Worm (Caenorhabditis elegans) whole organism, L1 larva: ENCODE results near the gene clec-238.

Source experiments
- blmp-1 ChIP-seq: fragments of 150-350 bp; optimal IDR thresholded peaks from 2 replicates; lab custom pipeline; 2014; ENCODE audit warnings: missing biosample characterization, missing genetic modification characterization
- egl-27 ChIP-seq, 2 experiments: fragments of 150-350 bp in 1 of 2; sonication (generic microtip); optimal IDR thresholded peaks; 3 replicates each; lab custom pipeline; 2017 to 2018; ENCODE audit warnings: missing biosample characterization in 2 of 2, missing genetic modification characterization in 2 of 2, missing genetic modification reagents in 2 of 2
- elt-3 ChIP-seq, 6 experiments: fragments of 150-350 bp in 1 of 6; sonication (generic microtip); optimal IDR thresholded peaks; 2 replicates each; lab custom pipeline; 2017 to 2018; ENCODE audit warnings: missing biosample characterization in 6 of 6, missing genetic modification characterization in 6 of 6, inconsistent platforms in 1 of 6
- grh-1 ChIP-seq: fragments of 200-800 bp; sonication (Bioruptor generic); IDR thresholded peaks from 2 replicates; pipeline ENCODE4 v1.3.6; 2022; ENCODE audit warnings: missing genetic modification reagents, missing genetic modification characterization, missing compliant biosample characterization
- nhr-20 ChIP-seq: sonication (generic microtip); optimal IDR thresholded peaks from 2 replicates; lab custom pipeline; 2016; ENCODE audit warnings: mild to moderate bottlenecking, missing genetic modification characterization, missing compliant biosample characterization
- nhr-237 ChIP-seq: fragments of 150-350 bp; optimal IDR thresholded peaks from 2 replicates; lab custom pipeline; 2014; ENCODE audit warnings: missing biosample characterization, missing genetic modification characterization
- nhr-90 ChIP-seq: sonication (generic microtip); optimal IDR thresholded peaks from 2 replicates; lab custom pipeline; 2016; ENCODE audit warnings: mild to moderate bottlenecking, missing genetic modification characterization, missing compliant biosample characterization; ENCODE audit not compliant: poor library complexity
- unc-86 ChIP-seq: sonication (generic microtip); optimal IDR thresholded peaks from 2 replicates; lab custom pipeline; 2016; ENCODE audit warnings: missing genetic modification characterization, missing compliant biosample characterization

DNA sequence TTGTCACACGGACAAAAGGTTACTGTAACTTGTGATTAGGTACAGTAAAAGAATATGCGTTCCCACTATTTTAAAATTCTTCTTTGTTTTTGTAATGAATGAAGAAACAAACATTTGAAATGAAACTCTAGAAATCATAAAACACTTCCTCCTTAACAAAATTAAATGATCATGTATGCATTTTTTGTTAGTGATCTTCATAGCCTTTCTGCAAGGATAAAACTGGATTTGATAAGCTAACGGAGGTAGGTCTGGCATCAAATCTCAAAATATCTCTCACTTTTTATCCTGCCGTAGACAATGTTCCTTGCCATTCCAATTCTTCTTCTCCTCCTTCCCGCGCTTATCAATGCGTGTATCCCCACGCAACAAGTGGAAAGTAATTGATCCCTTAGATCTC is at the start of gene clec-238:
- TF ChIP-seq nhr-237 (tag; lab: Kevin White, UChicago), result no peak
- no peak for TF ChIP-seq blmp-1 (tag; lab: Kevin White, UChicago)
- TF ChIP-seq nhr-20 (tag; lab: Kevin White, UChicago), result no peak
- TF ChIP-seq nhr-90 (tag; lab: Kevin White, UChicago), result no peak
- no peak for TF ChIP-seq unc-86 (tag; lab: Kevin White, UChicago)
- TF ChIP-seq egl-27 (tag; optimal IDR thresholded peaks at IDR 0.05; lab: Kevin White, UChicago), result no peak
- TF ChIP-seq grh-1 (GFP tag; lab: Robert Waterston, UW), result no peak
- no peak for TF ChIP-seq elt-3 (tag; optimal IDR thresholded peaks at IDR 0.05; lab: Kevin White, UChicago)
